Fruit fly (Drosophila melanogaster): Measurements from ENCODE around the gene CG5938.
A peak's percentile ranks its signal among the peaks of the same experiment; 100 is the strongest.

The CG5938 gene

dm6 chr3R:27279478-27279877, 4.9 kb downstream of the CG5938 start:
- no peak for TF ChIP-seq CG11902 (GFP tag; optimal IDR thresholded peaks at IDR 0.05)

- TF ChIP-seq ss (GFP tag; optimal IDR thresholded peaks at IDR 0.05) (peak; percentile 89 to 94), CG8632 (GFP tag; optimal IDR thresholded peaks at IDR 0.05) (peak; percentile 96), salr (GFP tag; optimal IDR thresholded peaks at IDR 0.05) (peak; percentile 96 to 98), dsx (GFP tag; optimal IDR thresholded peaks at IDR 0.05; ENCODE audit: poor library complexity, severe bottlenecking) (peak; percentile 91), Eip93F (GFP tag; optimal IDR thresholded peaks at IDR 0.05) (peak; percentile 53), Met (GFP tag; optimal IDR thresholded peaks at IDR 0.05) (peak; percentile 97), Ets96B (tag; optimal IDR thresholded peaks at IDR 0.05) (peak; percentile 97), dac (GFP tag; optimal IDR thresholded peaks at IDR 0.05) (peak; percentile 98), fd59A (GFP tag; optimal IDR thresholded peaks at IDR 0.05) (peak; percentile 96), Gug (GFP tag; IDR thresholded peaks at IDR 0.05) (peak; percentile 96), acj6 (GFP tag; optimal IDR thresholded peaks at IDR 0.05) (peak; percentile 97), CG10631 (GFP tag; optimal IDR thresholded peaks at IDR 0.05) (peak; percentile 97), eg (GFP tag; IDR thresholded peaks at IDR 0.05) (peak; percentile 99), CG11294 (GFP tag; IDR thresholded peaks at IDR 0.05) (peak; percentile 97), CG6163 (GFP tag; IDR thresholded peaks at IDR 0.05) (peak; percentile 98), CG6276 (GFP tag; optimal IDR thresholded peaks at IDR 0.05) (peak; percentile 97), CG31627 (GFP tag; optimal IDR thresholded peaks at IDR 0.05) (peak; percentile 98), CG1621 (tag; optimal IDR thresholded peaks at IDR 0.05) (peak; percentile 99), Blimp-1 (GFP tag; optimal IDR thresholded peaks at IDR 0.05) (peak; percentile 79), CG32006 (GFP tag; optimal IDR thresholded peaks at IDR 0.05) (peak; percentile 98), esn (GFP tag; optimal IDR thresholded peaks at IDR 0.05) (peak; percentile 98), CG7368 (GFP tag; optimal IDR thresholded peaks at IDR 0.05) (peak; percentile 98), Eip75B (GFP tag; optimal IDR thresholded peaks at IDR 0.05) (peak; percentile 97), achi (GFP tag; optimal IDR thresholded peaks at IDR 0.05) (peak; percentile 97), CG4318 (GFP tag; optimal IDR thresholded peaks at IDR 0.05) (peak; percentile 98), CG3919 (GFP tag; optimal IDR thresholded peaks at IDR 0.05) (peak; percentile 99), Hr38 (GFP tag; optimal IDR thresholded peaks at IDR 0.05) (peak; percentile 62), CG8119 (GFP tag; IDR thresholded peaks at IDR 0.05) (peak; percentile 98), CG11762 (GFP tag; optimal IDR thresholded peaks at IDR 0.05; ENCODE audit: insufficient read depth) (peak; percentile 94), lz (GFP tag; optimal IDR thresholded peaks at IDR 0.05) (peak; percentile 98), CG8319 (GFP tag; optimal IDR thresholded peaks at IDR 0.05) (peak; percentile 95), CG3032 (tag; optimal IDR thresholded peaks at IDR 0.05) (peak; percentile 92), CG16779 (tag; optimal IDR thresholded peaks at IDR 0.05) (peak; percentile 96), fd85E (GFP tag; optimal IDR thresholded peaks at IDR 0.05) (peak; percentile 96), Smox (GFP tag; optimal IDR thresholded peaks at IDR 0.05) (peak; percentile 97), CG10669 (GFP tag; optimal IDR thresholded peaks at IDR 0.05) (peak; percentile 98), Eip78C (GFP tag) (peak; percentile 99), CG6808 (GFP tag; optimal IDR thresholded peaks at IDR 0.05) (peak; percentile 93), fkh (GFP tag; optimal IDR thresholded peaks at IDR 0.05) (peak; percentile 80), topi (GFP tag; optimal IDR thresholded peaks at IDR 0.05) (peak; percentile 98), Hr39 (GFP tag; optimal IDR thresholded peaks at IDR 0.05) (peak; percentile 98), spab (GFP tag; optimal IDR thresholded peaks at IDR 0.05) (peak; percentile 97), Sox15 (GFP tag; optimal IDR thresholded peaks at IDR 0.05) (peak; percentile 97), CG9139 (GFP tag; optimal IDR thresholded peaks at IDR 0.05) (peak; percentile 87), CG6854 (GFP tag; optimal IDR thresholded peaks at IDR 0.05) (peak; percentile 90), CG6792 (GFP tag; optimal IDR thresholded peaks at IDR 0.05) (peak; percentile 97), net (GFP tag; optimal IDR thresholded peaks at IDR 0.05) (peak; percentile 98)
These were observed 6.6 kb downstream of the CG5938 start for dm6 chr3R:27281022-27281810.

Data from whole organism, prepupa.